Fruit fly (Drosophila melanogaster) whole organism, adult: ENCODE measurements around the gene lace.

Experiments
- CG14711 ChIP-seq: fragments of 200-800 bp; sonication (Bioruptor generic); optimal IDR thresholded peaks from 2 replicates; lab custom pipeline; 2018; ENCODE audit warnings: missing biosample characterization, mild to moderate bottlenecking, missing genetic modification characterization, moderate library complexity
- CG7045 ChIP-seq: fragments of 200-800 bp; sonication (Bioruptor generic); optimal IDR thresholded peaks from 2 replicates; lab custom pipeline; 2017; ENCODE audit warnings: missing biosample characterization, mild to moderate bottlenecking, missing genetic modification characterization
- CG7101 ChIP-seq: fragments of 200-800 bp; sonication (Bioruptor generic); optimal IDR thresholded peaks from 2 replicates; lab custom pipeline; 2018; ENCODE audit warnings: missing biosample characterization, mild to moderate bottlenecking, missing genetic modification characterization, moderate library complexity
- Clk ChIP-seq: fragments of 200-800 bp; sonication (Bioruptor generic); optimal IDR thresholded peaks from 2 replicates; lab custom pipeline; 2017; ENCODE audit warnings: missing biosample characterization, missing genetic modification characterization
- bab1 ChIP-seq: fragments of 200-800 bp; sonication (Bioruptor generic); optimal IDR thresholded peaks from 3 replicates; lab custom pipeline; 2019; ENCODE audit warnings: missing biosample characterization, mild to moderate bottlenecking, missing genetic modification characterization, moderate library complexity
- cnc ChIP-seq, 2 experiments: fragments of >200 bp; optimal IDR thresholded peaks; 2 replicates each; lab custom pipeline; 2017
- kay ChIP-seq: fragments of 200-800 bp; sonication (Bioruptor generic); peaks from one replicate; lab custom pipeline; 2016; ENCODE audit warnings: missing biosample characterization, missing genetic modification characterization, borderline replicate concordance
- ovo ChIP-seq: fragments of 200-800 bp; sonication (Bioruptor generic); optimal IDR thresholded peaks from 2 replicates; lab custom pipeline; 2016; ENCODE audit warnings: missing biosample characterization, missing genetic modification characterization
- pad ChIP-seq: fragments of 200-800 bp; sonication (Bioruptor generic); optimal IDR thresholded peaks from 3 replicates; lab custom pipeline; 2017; ENCODE audit warnings: missing biosample characterization, missing genetic modification characterization, mild to moderate bottlenecking, moderate library complexity, missing genetic modification reagents
- toe ChIP-seq: fragments of 200-800 bp; sonication (Bioruptor generic); optimal IDR thresholded peaks from 2 replicates; lab custom pipeline; 2016; ENCODE audit warnings: missing biosample characterization, missing genetic modification characterization

dm6 chr2L:15474402-15474801, 24.5 kb upstream of the lace start:
- TF ChIP-seq kay (GFP tag; lab: Kevin White, UChicago), result no peak
- no peak for TF ChIP-seq ovo (GFP tag; lab: Kevin White, UChicago)
- TF ChIP-seq CG14711 (tag; lab: Kevin White, UChicago), result no peak
- TF ChIP-seq bab1, result no peak
- no peak for TF ChIP-seq Clk (GFP tag; lab: Kevin White, UChicago)
- no peak for TF ChIP-seq cnc (optimal IDR thresholded peaks at IDR 0.05; lab: Kevin White, UChicago)
- no peak for TF ChIP-seq pad (GFP tag; lab: Kevin White, UChicago)
- TF ChIP-seq CG7045, result no peak
- no peak for TF ChIP-seq toe (GFP tag; lab: Kevin White, UChicago)
- TF ChIP-seq CG7101 (tag; lab: Kevin White, UChicago), result no peak
